Worm (Caenorhabditis elegans): ENCODE results near the gene ZK593.2.

The ZK593.2 gene

DNA sequence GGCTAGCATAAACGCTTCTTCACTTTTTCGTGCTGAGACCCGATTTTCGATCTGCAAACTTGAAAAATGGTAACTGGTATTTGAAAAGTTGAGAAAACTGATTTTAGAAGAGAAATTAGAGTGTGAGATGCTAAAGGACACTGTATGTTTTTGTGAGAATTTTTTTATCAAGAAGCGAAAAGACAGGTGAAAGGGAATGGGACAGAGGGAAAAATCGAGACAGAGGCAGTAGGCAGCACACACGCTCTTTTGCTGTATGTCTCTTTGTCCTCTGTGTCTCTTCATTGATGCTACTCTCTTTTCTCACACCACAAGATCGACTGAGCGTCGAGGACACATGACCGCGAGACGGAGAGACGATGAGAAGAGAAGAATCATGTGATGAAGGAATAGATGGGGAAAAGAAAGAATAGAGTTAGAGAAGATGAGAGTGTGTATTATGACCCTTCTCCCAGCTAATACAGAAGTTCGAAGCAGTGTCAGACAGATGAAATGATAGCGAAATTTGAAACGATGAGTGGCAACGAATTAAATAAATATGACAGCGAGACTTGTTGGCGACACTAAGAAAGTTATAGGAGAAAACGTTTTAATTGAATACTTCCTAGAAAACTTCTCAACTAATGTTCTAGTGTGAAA lies 22.8 kb downstream of the ZK593.2 start, which contains the start of gene lgg-2 (continued):
- TF ChIP-seq ceh-79 (tag; optimal IDR thresholded peaks at IDR 0.05) (no peak), ccch-3 (GFP tag; optimal IDR thresholded peaks at IDR 0.05) (no peak), egl-18 (GFP tag; IDR thresholded peaks at IDR 0.05) (no peak), attf-3 (GFP tag; conservative IDR thresholded peaks at IDR 0.05) (peak; percentile 31; the same call in 1 of the 2 replicates), ceh-27 (GFP tag; optimal IDR thresholded peaks at IDR 0.05) (peak; percentile 94), hlh-12 (tag; optimal IDR thresholded peaks at IDR 0.05) (no peak), ztf-18 (tag; optimal IDR thresholded peaks at IDR 0.05) (peak; percentile 81), C06A6.2 (GFP tag; conservative IDR thresholded peaks at IDR 0.05) (peak; percentile 90), F22D6.2 (tag; optimal IDR thresholded peaks at IDR 0.05) (peak; percentile 84), F49E8.2 (tag; optimal IDR thresholded peaks at IDR 0.05; ENCODE audit: insufficient read depth) (no peak), nfyb-1 (GFP tag; IDR thresholded peaks at IDR 0.05) (peak; percentile 92), F52B5.7 (tag; optimal IDR thresholded peaks at IDR 0.05) (no peak), lin-40 (tag; optimal IDR thresholded peaks at IDR 0.05) (peak; percentile 95), Y56A3A.18 (GFP tag; IDR thresholded peaks at IDR 0.05) (peak; percentile 42; the same call in 1 of the 2 replicates), tlf-1 (GFP tag; optimal IDR thresholded peaks at IDR 0.05) (peak; percentile 86), madf-10 (tag; optimal IDR thresholded peaks at IDR 0.05) (peak; percentile 85), ztf-28 (GFP tag; IDR thresholded peaks at IDR 0.05) (no peak), pbrm-1 (GFP tag; IDR thresholded peaks at IDR 0.05) (peak; percentile 77; the same call in 1 of the 2 replicates), akir-1 (GFP tag; optimal IDR thresholded peaks at IDR 0.05) (no peak), madf-3 (GFP tag; IDR thresholded peaks at IDR 0.05) (0 out of 2 replicates have a peak, but pooled peaks have one; percentile 64), dox-1 (GFP tag; IDR thresholded peaks at IDR 0.05) (peak; percentile 76), nhr-80 (tag; optimal IDR thresholded peaks at IDR 0.05) (peak; percentile 92), lin-54 (GFP tag; optimal IDR thresholded peaks at IDR 0.05) (peak; percentile 81), chd-7 (tag; optimal IDR thresholded peaks at IDR 0.05) (peak; percentile 95), attf-6 (GFP tag; IDR thresholded peaks at IDR 0.05) (no peak), B0019.2 (GFP tag; conservative IDR thresholded peaks at IDR 0.05) (no peak), hmg-20 (GFP tag; IDR thresholded peaks at IDR 0.05) (0 out of 2 replicates have a peak, but pooled peaks have one; percentile 30), athp-1 (tag; optimal IDR thresholded peaks at IDR 0.05) (no peak), ceh-100 (GFP tag; IDR thresholded peaks at IDR 0.05) (peak; percentile 50), lsy-27 (tag; optimal IDR thresholded peaks at IDR 0.05; ENCODE audit: borderline replicate concordance, insufficient read depth) (no peak), F33H1.4 (GFP tag; IDR thresholded peaks at IDR 0.05) (peak; percentile 32), aptf-3 (GFP tag; IDR thresholded peaks at IDR 0.05) (no peak), B0035.1 (tag; optimal IDR thresholded peaks at IDR 0.05) (peak; percentile 35), ZK185.1 (tag; optimal IDR thresholded peaks at IDR 0.05; ENCODE audit: poor library complexity, severe bottlenecking) (peak; percentile 69), ekl-4 (GFP tag; IDR thresholded peaks at IDR 0.05) (peak; percentile 90), unc-130 (GFP tag; optimal IDR thresholded peaks at IDR 0.05) (no peak), atf-7 (tag; optimal IDR thresholded peaks at IDR 0.05) (peak; percentile 87), F23B12.7 (tag; optimal IDR thresholded peaks at IDR 0.05; ENCODE audit: insufficient read depth) (no peak), efl-1 (GFP tag; optimal IDR thresholded peaks at IDR 0.05) (no peak), Y53G8AR.9 (GFP tag; conservative IDR thresholded peaks at IDR 0.05) (peak; percentile 83), cebp-1 (GFP tag; IDR thresholded peaks at IDR 0.05) (peak; percentile 44; the same call in 1 of the 2 replicates), cebp-1 (tag; optimal IDR thresholded peaks at IDR 0.05) (peak; percentile 92), zim-3 (tag; optimal IDR thresholded peaks at IDR 0.05) (no peak), D2030.7 (GFP tag; IDR thresholded peaks at IDR 0.05) (no peak), pha-4 (tag; optimal IDR thresholded peaks at IDR 0.05) (peak; percentile 67), him-1 (tag; optimal IDR thresholded peaks at IDR 0.05) (no peak), hrde-1 (tag; optimal IDR thresholded peaks at IDR 0.05; ENCODE audit: borderline replicate concordance) (no peak)

Measured in whole organism, young adult.